Worm (Caenorhabditis elegans) whole organism, L2 larva: ENCODE data around the gene lec-12.

Experiments
- F13H6.1 ChIP-seq: sonication (generic microtip); optimal IDR thresholded peaks from 2 replicates; lab custom pipeline; 2016; ENCODE audit warnings: missing genetic modification characterization, missing compliant biosample characterization
- R02D3.7 ChIP-seq: fragments of 150-350 bp; optimal IDR thresholded peaks from 2 replicates; lab custom pipeline; 2014; ENCODE audit warnings: missing biosample characterization, missing genetic modification characterization
- Y55F3AM.14 ChIP-seq: fragments of 200-800 bp; sonication (Bioruptor generic); optimal IDR thresholded peaks from 2 replicates; lab custom pipeline; 2018; ENCODE audit warnings: mild to moderate bottlenecking, missing genetic modification characterization, missing compliant biosample characterization
- ZK546.5 ChIP-seq: sonication (generic microtip); optimal IDR thresholded peaks from 2 replicates; lab custom pipeline; 2017; ENCODE audit warnings: missing biosample characterization, missing genetic modification characterization
- aly-2 ChIP-seq: fragments of 150-350 bp; optimal IDR thresholded peaks from 2 replicates; lab custom pipeline; 2014; ENCODE audit warnings: missing biosample characterization, missing genetic modification characterization
- ama-1 ChIP-seq: fragments of 150-350 bp; optimal IDR thresholded peaks from 2 replicates; lab custom pipeline; 2018; ENCODE audit warnings: inconsistent platforms
- blmp-1 ChIP-seq: sonication (generic microtip); optimal IDR thresholded peaks from 2 replicates; lab custom pipeline; 2017; ENCODE audit warnings: missing genetic modification characterization, mild to moderate bottlenecking, missing compliant biosample characterization, antibody characterized with exemption, moderate library complexity; ENCODE audit not compliant: insufficient read depth
- ceh-82 ChIP-seq: fragments of 150-350 bp; optimal IDR thresholded peaks from 2 replicates; lab custom pipeline; 2014; ENCODE audit warnings: missing biosample characterization, missing genetic modification characterization
- crh-2 ChIP-seq: sonication (generic microtip); optimal IDR thresholded peaks from 2 replicates; lab custom pipeline; 2017; ENCODE audit warnings: missing biosample characterization, missing genetic modification characterization
- fos-1 ChIP-seq: fragments of 150-350 bp; optimal IDR thresholded peaks from 2 replicates; lab custom pipeline; 2014; ENCODE audit warnings: missing biosample characterization, missing genetic modification characterization
- gmeb-1 ChIP-seq: fragments of 150-350 bp; optimal IDR thresholded peaks from 2 replicates; lab custom pipeline; 2014; ENCODE audit warnings: missing biosample characterization, missing genetic modification characterization
- lin-11 ChIP-seq: fragments of 150-350 bp; sonication (generic microtip); optimal IDR thresholded peaks from 2 replicates; lab custom pipeline; 2014; ENCODE audit warnings: missing biosample characterization, missing genetic modification characterization, inconsistent platforms, mixed read lengths
- lin-13 ChIP-seq: fragments of 150-350 bp; optimal IDR thresholded peaks from 2 replicates; lab custom pipeline; 2014; ENCODE audit warnings: missing biosample characterization, missing genetic modification reagents, missing genetic modification characterization
- lin-39 ChIP-seq: fragments of 150-350 bp; optimal IDR thresholded peaks from 2 replicates; lab custom pipeline; 2014; ENCODE audit warnings: missing biosample characterization, missing genetic modification reagents, missing genetic modification characterization
- lsy-2 ChIP-seq, 2 experiments: fragments of 150-350 bp in 1 of 2; sonication (generic microtip) in 1 of 2; optimal IDR thresholded peaks; 2 replicates each; lab custom pipeline; 2014 to 2017; ENCODE audit warnings: missing biosample characterization in 2 of 2, missing genetic modification characterization in 2 of 2
- mab-5 ChIP-seq: fragments of 150-350 bp; optimal IDR thresholded peaks from 2 replicates; lab custom pipeline; 2014; ENCODE audit warnings: missing biosample characterization, missing genetic modification characterization
- mdl-1 ChIP-seq, 2 experiments: fragments of 150-350 bp in 1 of 2; sonication (generic microtip) in 1 of 2; optimal IDR thresholded peaks; 2 replicates each; lab custom pipeline; 2017; ENCODE audit warnings: missing biosample characterization in 2 of 2, missing genetic modification characterization in 2 of 2
- nhr-10 ChIP-seq: sonication (generic microtip); optimal IDR thresholded peaks from 2 replicates; lab custom pipeline; 2017; ENCODE audit warnings: missing biosample characterization, missing genetic modification characterization
- nhr-12 ChIP-seq: fragments of 150-350 bp; optimal IDR thresholded peaks from 2 replicates; lab custom pipeline; 2014; ENCODE audit warnings: missing biosample characterization, missing genetic modification characterization
- nhr-21 ChIP-seq: fragments of 150-350 bp; optimal IDR thresholded peaks from 2 replicates; lab custom pipeline; 2014; ENCODE audit warnings: missing biosample characterization, missing genetic modification characterization
- nhr-23 ChIP-seq: fragments of 150-350 bp; optimal IDR thresholded peaks from 2 replicates; lab custom pipeline; 2014; ENCODE audit warnings: missing biosample characterization, missing genetic modification reagents, missing genetic modification characterization
- nhr-237 ChIP-seq: fragments of 150-350 bp; optimal IDR thresholded peaks from 2 replicates; lab custom pipeline; 2014; ENCODE audit warnings: missing biosample characterization, missing genetic modification characterization
- nhr-6 ChIP-seq: fragments of 150-350 bp; optimal IDR thresholded peaks from 2 replicates; lab custom pipeline; 2014; ENCODE audit warnings: missing biosample characterization, missing genetic modification characterization
- nhr-77 ChIP-seq: fragments of 150-350 bp; optimal IDR thresholded peaks from 2 replicates; lab custom pipeline; 2014; ENCODE audit warnings: missing biosample characterization, missing genetic modification characterization
- peb-1 ChIP-seq: fragments of 150-350 bp; optimal IDR thresholded peaks from 2 replicates; lab custom pipeline; 2014; ENCODE audit warnings: missing biosample characterization, missing genetic modification characterization
- sem-4 ChIP-seq: fragments of 150-350 bp; optimal IDR thresholded peaks from 2 replicates; lab custom pipeline; 2014; ENCODE audit warnings: missing biosample characterization, missing genetic modification reagents, missing genetic modification characterization
- skn-1 ChIP-seq: sonication (generic microtip); optimal IDR thresholded peaks from 2 replicates; lab custom pipeline; 2017; ENCODE audit warnings: missing biosample characterization, missing genetic modification characterization
- sma-3 ChIP-seq: sonication (generic microtip); optimal IDR thresholded peaks from 2 replicates; lab custom pipeline; 2016; ENCODE audit warnings: missing genetic modification reagents, missing genetic modification characterization, missing compliant biosample characterization
- unc-39 ChIP-seq: fragments of 150-350 bp; optimal IDR thresholded peaks from 2 replicates; lab custom pipeline; 2014; ENCODE audit warnings: missing biosample characterization, missing genetic modification characterization
- unc-55 ChIP-seq: fragments of 150-350 bp; sonication (generic microtip); optimal IDR thresholded peaks from 3 replicates; lab custom pipeline; 2014; ENCODE audit warnings: missing biosample characterization, missing genetic modification reagents, missing genetic modification characterization
- unc-62 ChIP-seq: fragments of 150-350 bp; optimal IDR thresholded peaks from 2 replicates; lab custom pipeline; 2014; ENCODE audit warnings: missing biosample characterization, missing genetic modification reagents, missing genetic modification characterization
- ztf-11 ChIP-seq: sonication (generic microtip); optimal IDR thresholded peaks from 2 replicates; lab custom pipeline; 2017; ENCODE audit warnings: missing biosample characterization, missing genetic modification characterization
- ztf-4 ChIP-seq: fragments of 150-350 bp; optimal IDR thresholded peaks from 2 replicates; lab custom pipeline; 2014; ENCODE audit warnings: missing biosample characterization, missing genetic modification characterization

Gene lec-12

ce11 chrV:247576-247975 is 43.4 kb downstream of the lec-12 start:
- TF ChIP-seq gmeb-1 (tag; lab: Kevin White, UChicago): no peak
- no peak for TF ChIP-seq nhr-6 (tag; lab: Kevin White, UChicago)
- no peak for TF ChIP-seq ztf-4 (tag; lab: Kevin White, UChicago)
- TF ChIP-seq unc-62: no peak
- no peak for TF ChIP-seq unc-39 (tag; lab: Kevin White, UChicago)
- no peak for TF ChIP-seq R02D3.7 (tag; lab: Kevin White, UChicago)
- TF ChIP-seq nhr-237: no peak
- TF ChIP-seq ZK546.5 (tag; lab: Kevin White, UChicago): no peak

DNA sequence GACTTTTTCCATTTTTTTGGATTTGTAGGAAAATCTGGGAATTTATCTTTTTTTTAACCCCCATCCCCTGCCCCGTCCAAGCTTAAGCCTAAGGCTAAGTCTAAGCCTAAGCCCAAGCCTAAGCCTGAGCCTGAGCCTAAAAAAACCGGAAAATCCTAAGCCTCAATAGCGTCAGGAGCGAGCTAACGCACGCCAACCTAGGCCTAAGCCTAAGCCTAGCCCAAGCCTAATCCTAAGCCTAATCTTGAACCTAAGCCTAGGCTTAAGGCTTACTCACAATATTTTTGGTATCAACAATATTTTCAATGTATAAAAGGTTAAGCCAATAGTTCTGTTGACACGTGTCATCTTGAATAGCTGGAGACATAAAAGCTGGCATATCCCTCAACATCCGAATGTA is 44.5 kb downstream of the lec-12 start:
- TF ChIP-seq Y55F3AM.14 (GFP tag; lab: Kevin White, UChicago) (no peak), mab-5 (tag; lab: Kevin White, UChicago) (no peak), aly-2 (tag; lab: Kevin White, UChicago) (no peak), nhr-12 (tag; lab: Kevin White, UChicago) (no peak), ztf-4 (tag; lab: Kevin White, UChicago) (no peak), blmp-1 (tag; lab: Kevin White, UChicago) (no peak), sem-4 (tag; lab: Kevin White, UChicago) (no peak), unc-39 (tag; lab: Kevin White, UChicago) (no peak), nhr-23 (tag; lab: Kevin White, UChicago) (no peak)

DNA sequence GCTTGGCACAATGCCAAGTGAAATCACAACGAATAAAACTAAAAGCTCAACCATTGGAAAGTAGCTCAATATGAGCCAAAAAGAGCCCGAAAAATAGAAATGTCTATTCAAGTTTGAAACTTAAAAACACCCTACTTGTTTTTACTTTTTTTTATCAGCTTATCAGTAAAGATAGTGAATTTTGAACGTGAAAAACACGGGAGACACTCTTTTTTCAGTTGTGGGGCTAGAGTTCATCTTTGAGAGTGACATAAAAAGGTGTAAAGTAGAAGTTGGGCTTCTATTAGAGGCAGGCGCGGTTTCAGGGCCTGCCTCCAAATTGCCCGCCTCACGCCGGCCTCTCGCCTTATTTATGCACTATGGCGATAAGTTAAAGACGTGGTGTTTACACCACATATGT is 47.5 kb downstream of the lec-12 start, which contains the start of gene oac-39:
oac-39 (minus strand) TSS at position 101 of the 400 bp plus-strand sequence.
- TF ChIP-seq lsy-2 (tag; optimal IDR thresholded peaks at IDR 0.05; lab: Kevin White, UChicago) (no peak), lin-39 (tag; lab: Kevin White, UChicago) (no peak), blmp-1 (tag; lab: Kevin White, UChicago) (no peak), sem-4 (tag; lab: Kevin White, UChicago) (no peak), peb-1 (tag; lab: Kevin White, UChicago) (no peak), skn-1 (tag; lab: Kevin White, UChicago) (no peak), ama-1 (lab: Kevin White, UChicago) (no peak), lin-13 (GFP tag; lab: Kevin White, UChicago) (no peak), nhr-23 (tag; lab: Kevin White, UChicago) (no peak)

DNA sequence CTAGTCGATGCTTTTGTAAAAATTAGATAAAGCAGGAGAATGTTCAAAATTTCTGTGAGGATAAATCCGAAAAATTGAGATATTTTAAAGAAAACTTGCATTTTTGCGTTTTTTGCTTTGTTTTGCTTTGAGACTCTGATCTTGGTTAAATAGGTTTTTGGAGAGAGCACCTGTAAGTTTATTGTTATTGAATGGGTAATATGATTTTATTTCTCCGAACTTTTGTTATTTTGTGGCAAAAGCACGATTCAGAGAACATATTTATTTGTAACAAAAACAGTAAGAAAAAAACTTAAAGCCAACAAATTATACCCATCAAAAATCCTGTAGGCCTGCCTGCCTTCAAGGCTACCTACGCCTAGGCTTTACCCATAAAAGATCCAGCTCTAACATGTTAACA is 50.4 kb downstream of the lec-12 start, which contains the start of gene str-121:
str-121 (minus strand) TSS at position 101 of the 400 bp plus-strand sequence.
- TF ChIP-seq nhr-21 (tag; lab: Kevin White, UChicago) (no peak), nhr-237 (no peak), nhr-12 (tag; lab: Kevin White, UChicago) (no peak), fos-1 (tag; lab: Kevin White, UChicago) (no peak), nhr-10 (tag; lab: Kevin White, UChicago) (no peak), lin-11 (tag; lab: Kevin White, UChicago) (no peak), sma-3 (GFP tag; lab: Kevin White, UChicago) (no peak), nhr-77 (tag; lab: Kevin White, UChicago) (no peak), R02D3.7 (tag; lab: Kevin White, UChicago) (no peak), ztf-4 (tag; lab: Kevin White, UChicago) (no peak)

ce11 chrV:258730-259129 is 54.5 kb downstream of the lec-12 start, which contains the start of gene nhr-204:
TSS of gene nhr-204 (minus strand) at chrV:258830.
- no peak for TF ChIP-seq ceh-82 (tag; lab: Kevin White, UChicago)
- TF ChIP-seq Y55F3AM.14 (GFP tag; lab: Kevin White, UChicago): no peak
- TF ChIP-seq lin-39 (tag; lab: Kevin White, UChicago): no peak
- no peak for TF ChIP-seq crh-2 (tag; lab: Kevin White, UChicago)
- no peak for TF ChIP-seq peb-1 (tag; lab: Kevin White, UChicago)
- no peak for TF ChIP-seq mdl-1 (tag; optimal IDR thresholded peaks at IDR 0.05; lab: Kevin White, UChicago)
- TF ChIP-seq nhr-6 (tag; lab: Kevin White, UChicago): no peak
- TF ChIP-seq unc-55 (GFP tag; lab: Kevin White, UChicago): no peak
- no peak for TF ChIP-seq ztf-11 (tag; lab: Kevin White, UChicago)
- TF ChIP-seq F13H6.1 (tag; lab: Kevin White, UChicago): no peak
- TF ChIP-seq nhr-12 (tag; lab: Kevin White, UChicago): no peak
